Worm (Caenorhabditis elegans): Measurements from ENCODE around the gene nex-2.

DNA sequence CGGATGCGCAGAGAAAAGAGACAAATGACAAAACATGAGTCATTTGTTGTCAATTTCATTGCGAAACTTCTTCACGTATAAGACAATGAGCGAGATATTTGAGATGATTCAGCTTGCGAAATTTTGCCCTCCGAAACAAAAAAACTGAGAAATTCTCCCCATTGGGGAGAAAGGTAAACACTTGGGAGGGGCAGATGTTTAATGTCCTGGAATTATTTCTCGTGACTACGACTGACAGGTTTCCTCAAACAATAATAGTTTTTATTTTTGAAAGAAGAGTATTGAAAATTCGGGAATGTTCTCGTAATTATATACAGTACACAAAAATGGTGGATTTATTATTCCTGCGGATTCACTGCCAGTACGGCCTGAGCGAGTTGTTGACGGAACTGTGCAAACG is 1.0 kb upstream of the nex-2 start:
- no peak for TF ChIP-seq ama-1 (optimal IDR thresholded peaks at IDR 0.05)
- TF ChIP-seq ceh-13 (GFP tag; optimal IDR thresholded peaks at IDR 0.05) = no peak
- no peak for TF ChIP-seq hnd-1 (tag; optimal IDR thresholded peaks at IDR 0.05)
- no peak for TF ChIP-seq aly-1 (tag; optimal IDR thresholded peaks at IDR 0.05)
- no peak for TF ChIP-seq ets-7 (tag; optimal IDR thresholded peaks at IDR 0.05)
- TF ChIP-seq flt-1 (GFP tag; IDR thresholded peaks at IDR 0.05) = no peak
- TF ChIP-seq hmg-4 (GFP tag; optimal IDR thresholded peaks at IDR 0.05) = no peak
- no peak for TF ChIP-seq tra-4 (tag; optimal IDR thresholded peaks at IDR 0.05)
- TF ChIP-seq F13C5.2 (tag; optimal IDR thresholded peaks at IDR 0.05) = no peak
- TF ChIP-seq B0310.2 (tag; optimal IDR thresholded peaks at IDR 0.05) = no peak
